Fruit fly (Drosophila melanogaster): ENCODE measurements around the gene CG4661.

The CG4661 gene

DNA sequence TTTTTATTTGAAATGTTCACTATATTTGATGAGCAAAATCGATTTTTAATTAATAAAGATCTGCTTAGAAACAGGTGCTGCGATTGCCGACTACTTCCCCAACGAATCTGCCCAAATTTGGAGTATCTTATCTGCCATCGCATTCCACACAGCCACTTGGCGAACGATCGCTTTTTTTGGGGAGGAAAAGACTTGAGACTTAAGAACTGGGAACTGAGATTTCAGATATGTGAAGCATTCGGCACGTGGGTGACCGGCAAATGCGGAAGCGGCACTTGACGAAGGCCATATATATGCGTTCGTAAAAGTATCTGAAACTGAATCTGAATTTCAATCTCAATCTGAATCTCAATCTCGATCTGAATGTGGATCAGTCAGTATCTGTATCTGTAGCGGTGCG, 36.4 kb upstream of the CG4661 start:
- TF ChIP-seq CG32006 (GFP tag; optimal IDR thresholded peaks at IDR 0.05) (no peak), svp (GFP tag) (peak; percentile 60)

DNA sequence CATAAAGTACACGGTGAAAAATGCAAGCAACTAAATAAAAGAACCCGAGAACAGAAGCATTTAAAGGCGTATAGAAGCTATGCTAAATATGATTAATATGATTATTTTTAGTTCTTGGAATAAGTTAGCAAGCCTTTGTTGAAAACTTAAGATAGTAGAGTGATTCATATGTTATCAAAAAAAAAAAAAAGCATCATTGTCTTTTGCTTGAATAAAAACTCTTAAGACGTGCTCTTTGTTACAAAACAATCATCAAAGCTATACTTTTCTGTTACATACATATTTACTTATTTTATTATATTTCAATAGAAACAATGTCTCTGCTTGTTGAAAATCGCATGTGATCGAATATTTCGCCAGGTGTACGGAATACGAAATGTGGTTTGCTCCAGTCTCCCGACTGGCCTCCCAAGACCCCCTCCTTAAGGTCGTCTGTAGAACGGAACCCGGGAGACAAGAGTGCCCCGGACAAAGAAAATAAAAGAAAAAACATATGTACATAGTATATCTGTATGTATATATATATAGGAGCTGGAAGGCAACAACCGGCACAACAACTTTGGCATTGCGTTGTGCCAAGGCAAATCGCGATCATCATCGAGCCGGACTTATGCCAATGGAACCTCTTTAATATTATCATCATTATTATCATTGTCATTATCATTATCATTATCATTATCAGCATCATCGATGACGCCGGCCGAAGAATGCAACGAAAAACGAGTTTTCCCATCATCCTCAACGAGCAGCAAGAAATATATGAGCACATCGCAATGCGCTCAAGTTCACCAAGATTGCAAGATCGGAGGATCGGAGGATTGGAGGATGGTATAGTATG, 34.0 kb upstream of the CG4661 start:
- peak; percentile 8 for TF ChIP-seq CG1621 (tag; optimal IDR thresholded peaks at IDR 0.05)
- TF ChIP-seq dsx (GFP tag; optimal IDR thresholded peaks at IDR 0.05; ENCODE audit: poor library complexity, severe bottlenecking): peak; percentile 61
- peak; percentile 73 for TF ChIP-seq Ets96B (tag; optimal IDR thresholded peaks at IDR 0.05)
- TF ChIP-seq lz (GFP tag; optimal IDR thresholded peaks at IDR 0.05): peak; percentile 57
- peak; percentile 70 for TF ChIP-seq esn (GFP tag; optimal IDR thresholded peaks at IDR 0.05)
- TF ChIP-seq Sox14 (GFP tag; optimal IDR thresholded peaks at IDR 0.05): peak; percentile 57
- peak; percentile 81 for TF ChIP-seq fd59A (GFP tag; optimal IDR thresholded peaks at IDR 0.05)
- TF ChIP-seq dac (GFP tag; optimal IDR thresholded peaks at IDR 0.05): peak; percentile 30
- TF ChIP-seq CG4318 (GFP tag; optimal IDR thresholded peaks at IDR 0.05): peak; percentile 73
- peak; percentile 43 for TF ChIP-seq CG31627 (GFP tag; optimal IDR thresholded peaks at IDR 0.05)
- TF ChIP-seq Smox (GFP tag; optimal IDR thresholded peaks at IDR 0.05): peak; percentile 56
- peak; percentile 85 for TF ChIP-seq CG6808 (GFP tag; optimal IDR thresholded peaks at IDR 0.05)
- TF ChIP-seq CG6276 (GFP tag; optimal IDR thresholded peaks at IDR 0.05): peak; percentile 76
- TF ChIP-seq CG11902 (GFP tag; optimal IDR thresholded peaks at IDR 0.05): peak; percentile 28
- TF ChIP-seq CG3919 (GFP tag; optimal IDR thresholded peaks at IDR 0.05): peak; percentile 70
- TF ChIP-seq OdsH (GFP tag; optimal IDR thresholded peaks at IDR 0.05): peak; percentile 76
- no peak for TF ChIP-seq fkh (GFP tag; optimal IDR thresholded peaks at IDR 0.05)
- TF ChIP-seq Sox102F (GFP tag; optimal IDR thresholded peaks at IDR 0.05): peak; percentile 63
- TF ChIP-seq Hr38 (GFP tag; optimal IDR thresholded peaks at IDR 0.05): no peak
- peak; percentile 72 for TF ChIP-seq topi (GFP tag; optimal IDR thresholded peaks at IDR 0.05)
- TF ChIP-seq pdm3 (GFP tag; optimal IDR thresholded peaks at IDR 0.05): peak; percentile 71
- peak; percentile 66 for TF ChIP-seq CG15336 (GFP tag; IDR thresholded peaks at IDR 0.05)
- TF ChIP-seq CG8632 (GFP tag; optimal IDR thresholded peaks at IDR 0.05): peak; percentile 71
- TF ChIP-seq fd85E (GFP tag; optimal IDR thresholded peaks at IDR 0.05): no peak
- TF ChIP-seq Hr39 (GFP tag; optimal IDR thresholded peaks at IDR 0.05): peak; percentile 47
- TF ChIP-seq CG9139 (GFP tag; optimal IDR thresholded peaks at IDR 0.05): peak; percentile 47
- TF ChIP-seq Eip78C (GFP tag): peak; percentile 95
- TF ChIP-seq Blimp-1 (GFP tag; optimal IDR thresholded peaks at IDR 0.05): no peak
- TF ChIP-seq cyc (GFP tag; optimal IDR thresholded peaks at IDR 0.05): peak; percentile 51
- peak; percentile 74 for TF ChIP-seq CG10669 (GFP tag; optimal IDR thresholded peaks at IDR 0.05)
- peak; percentile 77 for TF ChIP-seq achi (GFP tag; optimal IDR thresholded peaks at IDR 0.05)
- peak; percentile 49 for TF ChIP-seq CG16779 (tag; optimal IDR thresholded peaks at IDR 0.05)
- peak; percentile 59 for TF ChIP-seq Sox15 (GFP tag; optimal IDR thresholded peaks at IDR 0.05)
- peak; percentile 61 for TF ChIP-seq Eip75B (GFP tag; optimal IDR thresholded peaks at IDR 0.05)
- TF ChIP-seq svp (GFP tag): peak; percentile 85
- peak; percentile 62 for TF ChIP-seq Hr4 (GFP tag; optimal IDR thresholded peaks at IDR 0.05)
- TF ChIP-seq vri (GFP tag; optimal IDR thresholded peaks at IDR 0.05): peak; percentile 21
- no peak; the same call in 1 of the 2 replicates for TF ChIP-seq CG11294 (GFP tag; IDR thresholded peaks at IDR 0.05)
- peak; percentile 77 for TF ChIP-seq spab (GFP tag; optimal IDR thresholded peaks at IDR 0.05)
- peak; percentile 61 for TF ChIP-seq Met (GFP tag; optimal IDR thresholded peaks at IDR 0.05)
- TF ChIP-seq CG6792 (GFP tag; optimal IDR thresholded peaks at IDR 0.05): peak; percentile 63
- TF ChIP-seq salr (GFP tag; optimal IDR thresholded peaks at IDR 0.05): peak; percentile 17 to 59
- TF ChIP-seq eg (GFP tag; IDR thresholded peaks at IDR 0.05): no peak
- TF ChIP-seq CG8319 (GFP tag; optimal IDR thresholded peaks at IDR 0.05): peak; percentile 43
- TF ChIP-seq Gug (GFP tag; IDR thresholded peaks at IDR 0.05): peak; percentile 43; the same call in 1 of the 2 replicates
- TF ChIP-seq Ets21C (GFP tag; optimal IDR thresholded peaks at IDR 0.05): peak; percentile 9
- TF ChIP-seq CG7368 (GFP tag; optimal IDR thresholded peaks at IDR 0.05): peak; percentile 51
- peak; percentile 86 for TF ChIP-seq CG32006 (GFP tag; optimal IDR thresholded peaks at IDR 0.05)

All from whole organism, prepupa.